Fruit fly (Drosophila melanogaster) Kc167 (cell line): ENCODE data around the gene Eig71Eb.

ENCODE experiments used
- Myc ChIP-seq: fragments of >200 bp; optimal IDR thresholded peaks from 2 replicates; lab custom pipeline; 2017; ENCODE audit warnings: missing external identifiers
- Sin3A ChIP-seq: fragments of >200 bp; optimal IDR thresholded peaks from 2 replicates; lab custom pipeline; 2018; ENCODE audit warnings: missing external identifiers
- h ChIP-seq: fragments of >200 bp; optimal IDR thresholded peaks from 3 replicates; lab custom pipeline; 2018; ENCODE audit warnings: missing external identifiers
- insv ChIP-seq: fragments of >200 bp; optimal IDR thresholded peaks from 3 replicates; lab custom pipeline; 2018; ENCODE audit warnings: missing external identifiers
- psq ChIP-seq: fragments of >200 bp; optimal IDR thresholded peaks from 2 replicates; lab custom pipeline; 2017; ENCODE audit warnings: missing external identifiers
- ttk ChIP-seq: sonication (Bioruptor generic); optimal IDR thresholded peaks from 2 replicates; lab custom pipeline; 2017; ENCODE audit warnings: missing external identifiers

dm6 chr3L:15604979-15605378, 44.8 kb upstream of the Eig71Eb start:
- no peak for TF ChIP-seq Sin3A
- no peak for TF ChIP-seq Myc (lab: Kevin White, UChicago)
- TF ChIP-seq ttk (lab: Kevin White, UChicago), result no peak
- no peak for TF ChIP-seq psq (lab: Kevin White, UChicago)
- TF ChIP-seq insv (lab: Kevin White, UChicago), result no peak
- no peak for TF ChIP-seq h (lab: Kevin White, UChicago)
